Fruit fly (Drosophila melanogaster) whole organism, pupa: Measurements from ENCODE around the gene CG42692.
A peak's percentile ranks its signal among the peaks of the same experiment; 100 is the strongest.

ENCODE experiments used
- CG10348 ChIP-seq: fragments of 200-800 bp; sonication (Bioruptor generic); IDR thresholded peaks from 2 replicates; pipeline ENCODE4 v1.3.6; 2022; ENCODE audit warnings: missing biosample characterization, missing genetic modification characterization
- CG12605 ChIP-seq: fragments of 200-800 bp; sonication (Bioruptor generic); IDR thresholded peaks from 2 replicates; pipeline ENCODE4 v1.3.6; 2022; ENCODE audit warnings: missing biosample characterization, missing genetic modification characterization
- CG13204 ChIP-seq: fragments of 200-800 bp; sonication (Bioruptor generic); optimal IDR thresholded peaks from 2 replicates; lab custom pipeline; 2018; ENCODE audit warnings: missing biosample characterization, mild to moderate bottlenecking, missing genetic modification characterization, moderate library complexity
- CG14655 ChIP-seq: fragments of 200-800 bp; sonication (Bioruptor generic); optimal IDR thresholded peaks from 3 replicates; lab custom pipeline; 2017; ENCODE audit warnings: mild to moderate bottlenecking, missing biosample characterization, missing genetic modification reagents, missing genetic modification characterization
- CG15710 ChIP-seq: fragments of 200-800 bp; sonication (Bioruptor generic); optimal IDR thresholded peaks from 2 replicates; lab custom pipeline; 2018; ENCODE audit warnings: missing biosample characterization, mild to moderate bottlenecking, missing genetic modification characterization, moderate library complexity
- CG17806 ChIP-seq: fragments of 200-800 bp; sonication (Bioruptor generic); optimal IDR thresholded peaks from 2 replicates; lab custom pipeline; 2018; ENCODE audit warnings: missing biosample characterization, mild to moderate bottlenecking, missing genetic modification characterization, moderate library complexity
- CG32121 ChIP-seq: fragments of 200-800 bp; sonication (Bioruptor generic); IDR thresholded peaks from 2 replicates; pipeline ENCODE4 v1.3.6; 2022; ENCODE audit warnings: missing biosample characterization, missing genetic modification characterization
- CG34367 ChIP-seq: fragments of 200-800 bp; sonication (Bioruptor generic); optimal IDR thresholded peaks from 2 replicates; lab custom pipeline; 2018; ENCODE audit warnings: missing biosample characterization, mild to moderate bottlenecking, missing genetic modification characterization
- CG4496 ChIP-seq: fragments of 200-800 bp; sonication (Bioruptor generic); IDR thresholded peaks from 3 replicates; pipeline ENCODE4 v1.3.6; 2022; ENCODE audit warnings: missing biosample characterization, missing genetic modification characterization
- CG8159 ChIP-seq: fragments of 200-800 bp; sonication (Bioruptor generic); optimal IDR thresholded peaks from 3 replicates; lab custom pipeline; 2018; ENCODE audit warnings: missing biosample characterization, mild to moderate bottlenecking, missing genetic modification characterization, moderate library complexity
- CG8301 ChIP-seq: fragments of 200-800 bp; sonication (Bioruptor generic); optimal IDR thresholded peaks from 2 replicates; lab custom pipeline; 2018; ENCODE audit warnings: missing biosample characterization, mild to moderate bottlenecking, missing genetic modification characterization
- CG9948 ChIP-seq: fragments of 200-800 bp; sonication (Bioruptor generic); optimal IDR thresholded peaks from 2 replicates; lab custom pipeline; 2018; ENCODE audit warnings: missing biosample characterization, mild to moderate bottlenecking, missing genetic modification characterization, moderate library complexity
- D1 ChIP-seq: fragments of 200-800 bp; sonication (Bioruptor generic); optimal IDR thresholded peaks from 2 replicates; lab custom pipeline; 2018; ENCODE audit warnings: missing biosample characterization, mild to moderate bottlenecking, missing genetic modification characterization, moderate library complexity
- EcR ChIP-seq: fragments of 200-800 bp; sonication (Bioruptor generic); optimal IDR thresholded peaks from 3 replicates; lab custom pipeline; 2019; ENCODE audit warnings: missing biosample characterization, missing genetic modification characterization, mild to moderate bottlenecking, moderate library complexity, missing genetic modification reagents
- Ets98B ChIP-seq: fragments of 200-800 bp; sonication (Bioruptor generic); IDR thresholded peaks from 2 replicates; pipeline ENCODE4 v1.3.6; 2022; ENCODE audit warnings: missing biosample characterization, missing genetic modification characterization
- Pif1A ChIP-seq: fragments of 200-800 bp; sonication (Bioruptor generic); optimal IDR thresholded peaks from 3 replicates; lab custom pipeline; 2016; ENCODE audit warnings: missing biosample characterization, missing genetic modification characterization
- Pif1B ChIP-seq: fragments of 200-800 bp; sonication (Bioruptor generic); optimal IDR thresholded peaks from 3 replicates; lab custom pipeline; 2016; ENCODE audit warnings: missing biosample characterization, missing genetic modification characterization
- Snoo ChIP-seq: fragments of 200-800 bp; sonication (Bioruptor generic); optimal IDR thresholded peaks from 3 replicates; lab custom pipeline; 2017; ENCODE audit warnings: missing biosample characterization, mild to moderate bottlenecking, missing genetic modification characterization, inconsistent platforms
- fd96Ca ChIP-seq: fragments of 200-800 bp; sonication (Bioruptor generic); IDR thresholded peaks from 3 replicates; pipeline ENCODE4 v1.3.6; 2022; ENCODE audit warnings: missing biosample characterization, missing genetic modification characterization
- gl ChIP-seq: fragments of 200-800 bp; sonication (Bioruptor generic); optimal IDR thresholded peaks from 2 replicates; lab custom pipeline; 2018; ENCODE audit warnings: missing biosample characterization, mild to moderate bottlenecking, missing genetic modification characterization
- rn ChIP-seq: fragments of 200-800 bp; sonication (Bioruptor generic); IDR thresholded peaks from 2 replicates; pipeline ENCODE4 v1.3.6; 2022; ENCODE audit warnings: missing biosample characterization, missing genetic modification characterization

CG42692 gene

DNA sequence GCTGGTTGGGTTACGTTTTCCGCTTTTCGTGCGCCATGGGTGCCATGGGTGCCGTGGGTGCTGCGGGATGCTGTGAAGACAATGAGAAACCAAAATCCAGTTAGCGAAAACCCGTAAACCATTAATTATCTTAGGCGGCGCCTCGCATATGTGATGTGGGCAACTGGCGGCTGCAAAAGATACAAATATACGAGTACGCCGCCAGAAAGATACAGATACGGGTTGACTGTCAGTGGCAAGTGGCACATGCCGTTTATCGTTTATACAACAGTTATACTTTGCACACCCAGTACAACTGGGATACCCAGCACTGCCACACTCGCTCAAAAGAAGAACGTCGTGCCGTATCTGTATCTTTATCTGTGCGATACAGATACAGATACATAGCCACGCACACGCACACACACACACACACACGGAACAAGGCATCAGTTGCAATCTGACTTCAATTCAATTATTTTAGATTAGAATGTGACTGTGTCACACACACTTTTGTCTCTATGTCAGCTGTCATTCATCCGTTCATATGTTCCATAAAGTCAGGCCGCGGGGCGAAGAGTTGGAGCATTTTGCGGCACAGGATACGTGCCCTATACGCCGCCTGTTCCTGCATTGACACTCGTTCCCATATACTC lies 37.8 kb downstream of the CG42692 start:
- TF ChIP-seq CG15710 (no peak), CG34367 (tag; lab: Kevin White, UChicago) (no peak), fd96Ca (GFP tag; lab: Robert Waterston, UW) (no peak), EcR (GFP tag; lab: Kevin White, UChicago) (no peak), CG10348 (GFP tag; lab: Robert Waterston, UW) (no peak), Ets98B (GFP tag; lab: Robert Waterston, UW) (no peak), Snoo (tag; lab: Kevin White, UChicago) (no peak), Pif1A (GFP tag; lab: Kevin White, UChicago) (no peak), CG12605 (GFP tag; lab: Robert Waterston, UW) (no peak), CG8159 (tag; lab: Kevin White, UChicago) (no peak), CG32121 (GFP tag; lab: Robert Waterston, UW) (no peak), gl (tag; lab: Kevin White, UChicago) (no peak), rn (GFP tag; lab: Robert Waterston, UW) (no peak)

DNA sequence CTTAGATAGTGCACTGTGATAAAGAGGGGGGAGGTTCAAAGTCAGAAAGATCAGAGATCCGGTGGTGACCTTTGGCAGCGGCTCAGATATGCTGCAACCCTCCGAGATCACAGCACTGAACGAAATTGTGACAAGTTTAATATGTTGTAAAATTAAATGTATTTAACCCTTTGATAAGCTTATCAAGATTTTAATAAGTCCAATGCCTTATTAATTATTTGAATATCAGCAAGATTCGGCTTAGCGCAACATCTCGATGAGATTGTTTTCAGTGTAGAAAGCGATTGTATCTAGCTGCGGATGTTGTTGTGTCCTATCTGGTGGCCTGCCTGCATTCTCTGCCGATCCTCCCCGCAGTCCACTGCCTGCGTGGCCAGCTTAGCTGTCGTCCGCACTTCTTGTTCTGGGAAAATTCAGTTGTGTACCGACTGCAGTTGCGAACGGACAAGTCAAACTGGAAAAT lies 39.3 kb downstream of the CG42692 start, which contains the start of gene NimC4:
TSS of gene NimC4 (plus strand) at position 413 of the 463 bp plus-strand sequence.
- TF ChIP-seq EcR (GFP tag; lab: Kevin White, UChicago) (no peak), CG9948 (no peak), gl (tag; lab: Kevin White, UChicago) (peak; percentile 38), CG13204 (GFP tag; lab: Kevin White, UChicago) (no peak), CG34367 (tag; lab: Kevin White, UChicago) (peak; percentile 51), CG15710 (peak; percentile 67), rn (GFP tag; lab: Robert Waterston, UW) (peak; percentile 54; the same call in 1 of the 2 replicates), CG4496 (GFP tag; lab: Robert Waterston, UW) (peak; percentile 67), CG14655 (GFP tag; lab: Kevin White, UChicago) (peak; percentile 70), CG8159 (tag; lab: Kevin White, UChicago) (peak; percentile 64), Pif1A (GFP tag; lab: Kevin White, UChicago) (peak; percentile 22), CG12605 (GFP tag; lab: Robert Waterston, UW) (peak; percentile 67; the same call in 1 of the 2 replicates), CG8301 (tag; lab: Kevin White, UChicago) (peak; percentile 64), fd96Ca (GFP tag; lab: Robert Waterston, UW) (peak; percentile 79), Ets98B (GFP tag; lab: Robert Waterston, UW) (peak; percentile 56), CG32121 (GFP tag; lab: Robert Waterston, UW) (peak; percentile 54; the same call in 1 of the 2 replicates), CG17806 (tag; lab: Kevin White, UChicago) (no peak), D1 (tag; lab: Kevin White, UChicago) (no peak), Pif1B (GFP tag; lab: Kevin White, UChicago) (no peak)

DNA sequence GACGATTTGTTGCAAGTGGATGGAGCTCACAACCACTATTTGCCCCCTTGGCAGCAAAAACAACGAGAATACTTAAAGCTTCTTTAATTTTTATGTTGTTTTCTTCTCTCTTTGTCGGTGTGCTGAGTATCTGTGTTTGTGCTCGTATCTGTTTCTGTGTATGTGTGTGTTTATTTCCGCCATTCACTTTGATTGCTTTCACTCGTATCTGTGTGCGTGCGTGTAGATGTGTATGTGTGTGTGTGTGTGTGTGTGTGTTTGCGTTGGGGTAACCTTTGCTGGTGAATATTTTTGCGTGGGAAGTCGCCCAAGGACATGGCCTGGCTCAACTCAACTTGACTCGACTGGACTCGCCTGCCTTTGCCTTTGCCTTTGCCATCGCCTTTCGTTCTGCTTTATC lies 42.1 kb downstream of the CG42692 start:
- TF ChIP-seq CG12605 (GFP tag; lab: Robert Waterston, UW) (no peak), Pif1B (GFP tag; lab: Kevin White, UChicago) (no peak), Snoo (tag; lab: Kevin White, UChicago) (no peak)
- TF ChIP-seq, all 21 proteins: peak for 0

DNA sequence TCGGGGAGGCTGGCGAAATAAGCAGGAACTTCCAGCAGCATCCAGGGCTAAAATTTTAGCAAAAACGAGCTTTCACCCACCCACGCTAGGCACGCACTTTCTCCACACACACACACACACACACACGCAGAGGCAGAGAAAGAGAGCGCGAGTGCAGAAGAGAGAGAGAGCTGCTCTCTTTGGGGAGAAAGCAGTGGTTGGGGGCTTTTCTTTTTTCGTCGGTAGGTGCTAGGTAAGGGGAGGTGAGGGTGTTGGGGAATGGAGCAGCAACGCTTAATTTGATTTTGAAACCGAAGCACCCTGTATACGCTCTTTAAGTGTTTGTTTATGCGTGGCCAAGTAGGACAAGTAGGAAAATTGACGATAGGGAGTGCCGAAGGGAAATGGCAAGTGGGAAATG lies 46.4 kb downstream of the CG42692 start:
- TF ChIP-seq gl (tag; lab: Kevin White, UChicago), result no peak
- TF ChIP-seq Pif1B (GFP tag; lab: Kevin White, UChicago), result no peak
- TF ChIP-seq CG8159 (tag; lab: Kevin White, UChicago), result no peak
- TF ChIP-seq, all 21 proteins: peak for 0

DNA sequence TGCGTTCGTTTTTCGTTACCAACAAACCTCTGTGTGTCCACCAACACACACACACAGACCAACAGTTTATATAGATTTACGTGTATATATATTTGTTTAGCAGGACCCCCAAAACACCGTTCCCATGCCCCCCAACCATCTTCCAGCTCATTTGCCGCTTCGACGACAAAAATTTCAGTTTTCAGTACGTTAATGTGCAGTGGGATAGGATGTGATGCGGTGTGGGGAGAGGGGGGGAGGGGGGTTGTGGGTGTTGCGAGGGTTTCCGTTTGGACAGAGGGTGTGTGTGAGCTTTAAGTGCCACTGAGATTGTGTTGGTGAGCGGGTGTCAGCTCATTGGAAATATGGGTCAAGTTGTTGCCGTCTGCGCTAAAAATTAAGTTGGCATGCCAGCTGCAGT lies 47.0 kb downstream of the CG42692 start:
- TF ChIP-seq CG9948 (no peak), CG34367 (tag; lab: Kevin White, UChicago) (no peak), CG14655 (GFP tag; lab: Kevin White, UChicago) (no peak), CG15710 (no peak), rn (GFP tag; lab: Robert Waterston, UW) (no peak), Snoo (tag; lab: Kevin White, UChicago) (no peak), EcR (GFP tag; lab: Kevin White, UChicago) (no peak), Ets98B (GFP tag; lab: Robert Waterston, UW) (no peak), CG8159 (tag; lab: Kevin White, UChicago) (no peak), Pif1B (GFP tag; lab: Kevin White, UChicago) (no peak), CG17806 (tag; lab: Kevin White, UChicago) (no peak), Pif1A (GFP tag; lab: Kevin White, UChicago) (no peak), CG32121 (GFP tag; lab: Robert Waterston, UW) (no peak), gl (tag; lab: Kevin White, UChicago) (no peak), CG4496 (GFP tag; lab: Robert Waterston, UW) (no peak), CG12605 (GFP tag; lab: Robert Waterston, UW) (no peak), CG8301 (tag; lab: Kevin White, UChicago) (no peak), D1 (tag; lab: Kevin White, UChicago) (no peak), CG10348 (GFP tag; lab: Robert Waterston, UW) (no peak)
